Worm (Caenorhabditis elegans): ENCODE results near the gene bre-3.

ce11 chrIII:9462785-9463467 is 22.3 kb downstream of the bre-3 start:
- no peak for TF ChIP-seq unc-39 (tag; optimal IDR thresholded peaks at IDR 0.05)
- no peak for TF ChIP-seq mbf-1 (tag; optimal IDR thresholded peaks at IDR 0.05)
- TF ChIP-seq lin-39 (tag; optimal IDR thresholded peaks at IDR 0.05), result no peak
- no peak for TF ChIP-seq unc-62 (GFP tag; optimal IDR thresholded peaks at IDR 0.05)
- no peak for TF ChIP-seq snpc-4 (tag; optimal IDR thresholded peaks at IDR 0.05)
